Worm (Caenorhabditis elegans): ENCODE data around the gene srd-9.

DNA sequence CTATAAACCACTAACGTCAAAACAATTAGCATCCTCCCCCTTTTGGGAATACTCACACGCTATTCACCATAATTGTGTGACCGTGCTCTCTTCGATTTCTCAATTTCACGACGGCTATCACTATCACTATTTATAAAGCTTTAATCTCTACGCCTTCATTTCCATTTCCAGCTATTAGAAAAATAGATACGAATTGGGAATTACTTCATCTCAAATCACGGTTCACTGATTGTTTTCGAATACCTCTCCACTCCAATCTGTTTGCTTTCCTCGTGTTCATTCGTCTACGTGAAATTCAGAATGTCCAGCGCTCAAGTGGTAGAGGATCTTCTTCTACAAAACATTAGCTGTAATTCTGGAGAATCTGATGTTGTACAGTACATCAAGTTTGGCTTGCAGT lies 14.7 kb upstream of the srd-9 start, which contains the start of gene srg-29:
- TF ChIP-seq bed-2 (GFP tag; IDR thresholded peaks at IDR 0.05) = no peak
- no peak for TF ChIP-seq ama-1 (optimal IDR thresholded peaks at IDR 0.05)
- no peak for TF ChIP-seq ama-1 (GFP tag; optimal IDR thresholded peaks at IDR 0.05)
- no peak for TF ChIP-seq tbx-9 (tag; optimal IDR thresholded peaks at IDR 0.05; ENCODE audit: borderline replicate concordance)
- TF ChIP-seq efl-1 (GFP tag; optimal IDR thresholded peaks at IDR 0.05) = no peak
- no peak for TF ChIP-seq attf-6 (GFP tag; IDR thresholded peaks at IDR 0.05)
- no peak for TF ChIP-seq unc-62 (GFP tag; optimal IDR thresholded peaks at IDR 0.05)
- no peak for TF ChIP-seq ztf-26 (tag; optimal IDR thresholded peaks at IDR 0.05)
- no peak for TF ChIP-seq ceh-40 (GFP tag; IDR thresholded peaks at IDR 0.05)
- TF ChIP-seq sdz-38 (tag; optimal IDR thresholded peaks at IDR 0.05) = no peak
- no peak for TF ChIP-seq ztf-25 (GFP tag; IDR thresholded peaks at IDR 0.05)
- no peak for TF ChIP-seq hmg-20 (GFP tag; IDR thresholded peaks at IDR 0.05)
- TF ChIP-seq T26A5.8 (tag; optimal IDR thresholded peaks at IDR 0.05) = no peak
- no peak for TF ChIP-seq snpc-1.3 (tag; optimal IDR thresholded peaks at IDR 0.05; ENCODE audit: insufficient read depth)
- TF ChIP-seq ZK185.1 (tag; optimal IDR thresholded peaks at IDR 0.05; ENCODE audit: poor library complexity, severe bottlenecking) = no peak

All from whole organism, young adult.